Worm (Caenorhabditis elegans) whole organism, late embryonic: ENCODE results near the gene F35H8.1.

Source experiments
- C08G9.2 ChIP-seq: sonication (generic microtip); optimal IDR thresholded peaks from 2 replicates; lab custom pipeline; 2016; ENCODE audit warnings: mild to moderate bottlenecking, missing genetic modification characterization, moderate library complexity, missing compliant biosample characterization
- F13H6.1 ChIP-seq: sonication (generic microtip); optimal IDR thresholded peaks from 2 replicates; lab custom pipeline; 2016; ENCODE audit warnings: missing genetic modification characterization, missing compliant biosample characterization
- K02D7.2 ChIP-seq: sonication (generic microtip); optimal IDR thresholded peaks from 2 replicates; lab custom pipeline; 2017; ENCODE audit warnings: mild to moderate bottlenecking, missing genetic modification characterization, missing compliant biosample characterization
- K09A11.1 ChIP-seq: sonication (generic microtip); optimal IDR thresholded peaks from 2 replicates; lab custom pipeline; 2017; ENCODE audit warnings: antibody characterized with exemption, mild to moderate bottlenecking, missing genetic modification characterization, missing compliant biosample characterization; ENCODE audit not compliant: insufficient read depth
- T23F11.4 ChIP-seq: fragments of 200-800 bp; sonication (Bioruptor generic); optimal IDR thresholded peaks from 2 replicates; lab custom pipeline; 2018; ENCODE audit warnings: mild to moderate bottlenecking, missing genetic modification characterization, missing compliant biosample characterization
- Y22D7AL.16 ChIP-seq: sonication (generic microtip); optimal IDR thresholded peaks from 2 replicates; lab custom pipeline; 2016; ENCODE audit warnings: missing genetic modification characterization, missing compliant biosample characterization
- ama-1 ChIP-seq: fragments of 150-350 bp; optimal IDR thresholded peaks from 2 replicates; lab custom pipeline; 2014
- ceh-19 ChIP-seq: fragments of 200-800 bp; sonication (Bioruptor generic); optimal IDR thresholded peaks from 2 replicates; lab custom pipeline; 2018; ENCODE audit warnings: mild to moderate bottlenecking, missing genetic modification characterization, missing compliant biosample characterization
- ceh-2 ChIP-seq: sonication (generic microtip); optimal IDR thresholded peaks from 2 replicates; lab custom pipeline; 2016; ENCODE audit warnings: missing genotype, missing genetic modification characterization, missing compliant biosample characterization
- ceh-31 ChIP-seq: sonication (generic microtip); optimal IDR thresholded peaks from 2 replicates; lab custom pipeline; 2016; ENCODE audit warnings: missing genetic modification characterization, missing compliant biosample characterization
- ceh-34 ChIP-seq: sonication (generic microtip); optimal IDR thresholded peaks from 2 replicates; lab custom pipeline; 2016; ENCODE audit warnings: mild to moderate bottlenecking, missing genetic modification characterization, missing compliant biosample characterization
- ceh-45 ChIP-seq: fragments of 200-800 bp; sonication (Bioruptor generic); IDR thresholded peaks from 2 replicates; pipeline ENCODE4 v1.3.6; 2022; ENCODE audit warnings: missing genetic modification reagents, missing genetic modification characterization, missing compliant biosample characterization
- ceh-6 ChIP-seq: fragments of 200-800 bp; sonication (Bioruptor generic); optimal IDR thresholded peaks from 2 replicates; lab custom pipeline; 2018; ENCODE audit warnings: mild to moderate bottlenecking, missing genetic modification characterization, missing compliant biosample characterization
- dve-1 ChIP-seq: sonication (generic microtip); optimal IDR thresholded peaks from 2 replicates; lab custom pipeline; 2017; ENCODE audit warnings: antibody characterized with exemption, mild to moderate bottlenecking, missing genetic modification characterization, missing compliant biosample characterization
- elt-2 ChIP-seq: sonication (generic microtip); optimal IDR thresholded peaks from 2 replicates; lab custom pipeline; 2016; ENCODE audit warnings: missing genetic modification reagents, missing genetic modification characterization, missing compliant biosample characterization
- elt-4 ChIP-seq: sonication (generic microtip); optimal IDR thresholded peaks from 2 replicates; lab custom pipeline; 2016; ENCODE audit warnings: missing genetic modification characterization, missing compliant biosample characterization
- eyg-1 ChIP-seq: sonication (generic microtip); optimal IDR thresholded peaks from 2 replicates; lab custom pipeline; 2016; ENCODE audit warnings: missing genotype, missing genetic modification characterization, missing compliant biosample characterization
- fax-1 ChIP-seq: sonication (generic microtip); optimal IDR thresholded peaks from 2 replicates; lab custom pipeline; 2016; ENCODE audit warnings: missing genotype, missing genetic modification characterization, missing compliant biosample characterization
- hlh-8 ChIP-seq: sonication (generic microtip); optimal IDR thresholded peaks from 2 replicates; lab custom pipeline; 2016; ENCODE audit warnings: missing genotype, missing genetic modification characterization, missing compliant biosample characterization
- lin-11 ChIP-seq: fragments of 200-800 bp; sonication (Bioruptor generic); optimal IDR thresholded peaks from 2 replicates; lab custom pipeline; 2018; ENCODE audit warnings: mild to moderate bottlenecking, missing genetic modification characterization, missing compliant biosample characterization
- madf-2 ChIP-seq: sonication (generic microtip); optimal IDR thresholded peaks from 2 replicates; lab custom pipeline; 2017; ENCODE audit warnings: missing genetic modification characterization, missing compliant biosample characterization
- mec-3 ChIP-seq: sonication (generic microtip); optimal IDR thresholded peaks from 2 replicates; lab custom pipeline; 2016; ENCODE audit warnings: borderline replicate concordance, missing genetic modification characterization, missing compliant biosample characterization
- nhr-11 ChIP-seq: fragments of 150-350 bp; optimal IDR thresholded peaks from 2 replicates; lab custom pipeline; 2014; ENCODE audit warnings: missing biosample characterization, missing genetic modification characterization
- odd-2 ChIP-seq: sonication (generic microtip); optimal IDR thresholded peaks from 2 replicates; lab custom pipeline; 2017; ENCODE audit warnings: antibody characterized with exemption, mild to moderate bottlenecking, missing genetic modification characterization, missing compliant biosample characterization
- pha-4 ChIP-seq: fragments of 150-350 bp; optimal IDR thresholded peaks from 2 replicates; lab custom pipeline; 2018; ENCODE audit warnings: missing biosample characterization, missing genetic modification reagents, missing genetic modification characterization
- pqm-1 ChIP-seq: sonication (generic microtip); optimal IDR thresholded peaks from 2 replicates; lab custom pipeline; 2016; ENCODE audit warnings: missing genetic modification characterization, missing compliant biosample characterization
- sox-4 ChIP-seq: sonication (generic microtip); optimal IDR thresholded peaks from 2 replicates; lab custom pipeline; 2017; ENCODE audit warnings: mild to moderate bottlenecking, missing genetic modification characterization, inconsistent platforms, missing compliant biosample characterization
- syd-9 ChIP-seq: sonication (generic microtip); optimal IDR thresholded peaks from 2 replicates; lab custom pipeline; 2016; ENCODE audit warnings: mild to moderate bottlenecking, missing genetic modification characterization, moderate library complexity, missing compliant biosample characterization
- tbx-2 ChIP-seq: sonication (generic microtip); optimal IDR thresholded peaks from 2 replicates; lab custom pipeline; 2016; ENCODE audit warnings: missing genetic modification characterization, missing compliant biosample characterization
- tbx-7 ChIP-seq: sonication (generic microtip); optimal IDR thresholded peaks from 2 replicates; lab custom pipeline; 2016; ENCODE audit warnings: missing genotype, missing genetic modification characterization, missing compliant biosample characterization
- zip-5 ChIP-seq: sonication (generic microtip); optimal IDR thresholded peaks from 2 replicates; lab custom pipeline; 2016; ENCODE audit warnings: missing genetic modification characterization, missing compliant biosample characterization
- ztf-16 ChIP-seq: sonication (generic microtip); optimal IDR thresholded peaks from 2 replicates; lab custom pipeline; 2017; ENCODE audit warnings: missing genetic modification characterization, missing compliant biosample characterization

F35H8.1 gene

DNA sequence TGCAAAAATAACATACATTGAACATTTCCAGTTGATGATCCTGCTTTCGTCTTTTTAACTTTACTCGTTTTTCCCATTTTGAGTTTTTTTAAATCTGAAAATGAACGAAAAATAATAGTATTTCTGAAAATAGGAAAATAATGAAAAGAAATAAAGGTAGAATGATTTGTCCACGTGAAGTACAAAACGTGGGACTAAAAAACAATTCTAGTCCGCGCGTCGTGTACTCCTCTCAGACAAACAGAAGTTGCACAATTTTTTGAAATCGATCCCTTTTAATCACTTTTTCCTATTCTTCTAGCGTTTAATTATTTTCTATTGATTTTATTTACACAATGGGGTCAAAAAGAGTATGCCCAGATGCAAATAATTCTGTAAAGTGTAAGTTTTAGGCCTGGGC, 38.0 kb upstream of the F35H8.1 start, which contains the start of the genes E02H1.1 and tag-124 (continued):
- TF ChIP-seq madf-2 (no peak), hlh-8 (tag; lab: Kevin White, UChicago) (peak; percentile 60)
- TF ChIP-seq, all 69 proteins: peak for 22

DNA sequence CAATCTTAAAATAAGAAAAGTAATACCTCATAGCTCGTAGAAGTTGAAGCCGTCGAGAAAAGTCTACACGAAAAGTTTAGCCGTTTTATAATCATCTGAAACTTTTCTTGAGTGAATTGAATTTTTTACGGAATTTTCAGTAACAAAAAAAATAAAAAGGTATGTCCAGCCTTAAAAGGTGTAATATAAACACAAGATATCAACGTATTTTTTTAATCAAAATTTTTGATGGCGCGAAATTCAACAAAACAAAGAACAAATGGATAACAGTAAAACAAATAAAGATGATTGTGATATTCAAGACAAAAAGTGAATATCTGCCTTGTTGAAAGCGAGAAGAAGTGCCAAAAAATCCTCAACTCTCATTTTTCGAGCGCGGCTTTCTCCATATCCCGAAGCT, 36.6 kb upstream of the F35H8.1 start, which contains the start of gene eral-1:
Gene eral-1 (minus strand): TSS at position 101 of the 400 bp plus-strand sequence.
- TF ChIP-seq T23F11.4 (GFP tag; lab: Kevin White, UChicago): no peak
- TF ChIP-seq mec-3 (tag; lab: Kevin White, UChicago): no peak
- TF ChIP-seq ceh-34 (tag; lab: Kevin White, UChicago): no peak
- TF ChIP-seq F13H6.1 (tag; lab: Kevin White, UChicago): no peak
- no peak for TF ChIP-seq eyg-1
- TF ChIP-seq pha-4 (tag; lab: Kevin White, UChicago): no peak
- TF ChIP-seq fax-1 (tag; lab: Kevin White, UChicago): no peak
- TF ChIP-seq hlh-8 (tag; lab: Kevin White, UChicago): no peak
- TF ChIP-seq K02D7.2: no peak
- TF ChIP-seq ceh-2 (tag; lab: Kevin White, UChicago): no peak
- no peak for TF ChIP-seq K09A11.1
- no peak for TF ChIP-seq Y22D7AL.16 (tag; lab: Kevin White, UChicago)
- TF ChIP-seq C08G9.2 (tag; lab: Kevin White, UChicago): no peak
- no peak for TF ChIP-seq zip-5 (tag; lab: Kevin White, UChicago)

DNA sequence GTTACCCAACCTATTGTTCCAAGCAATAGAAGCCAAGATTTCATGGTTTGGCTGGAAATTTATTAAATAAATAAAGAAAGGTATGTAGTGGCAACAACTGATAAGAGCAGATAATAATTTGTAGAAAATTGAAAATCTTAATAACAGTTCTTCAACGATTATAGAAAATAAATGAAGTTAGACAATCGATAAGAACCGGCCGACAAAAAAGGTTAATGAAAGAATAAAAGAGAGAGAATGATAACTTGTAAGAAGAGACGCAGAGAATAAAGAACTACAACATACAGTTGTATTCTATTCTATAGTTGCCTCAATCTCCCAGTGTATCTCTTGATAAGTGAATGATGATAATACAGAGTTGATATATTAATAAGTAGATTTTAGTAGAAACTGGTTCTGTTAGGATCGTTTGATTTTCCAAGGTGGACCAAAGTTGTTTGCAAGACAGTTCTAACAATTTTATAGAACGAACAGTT, 33.7 kb upstream of the F35H8.1 start, which contains the start of gene ugt-58:
Gene ugt-58 (minus strand): TSS at position 51 of the 476 bp plus-strand sequence.
- no peak for TF ChIP-seq ceh-19
- TF ChIP-seq Y22D7AL.16 (tag; lab: Kevin White, UChicago): no peak
- TF ChIP-seq elt-2 (tag; lab: Kevin White, UChicago): peak; percentile 52
- no peak for TF ChIP-seq T23F11.4 (GFP tag; lab: Kevin White, UChicago)
- TF ChIP-seq ceh-45: no peak
- TF ChIP-seq dve-1 (tag; lab: Kevin White, UChicago): no peak
- no peak for TF ChIP-seq ceh-6 (GFP tag; lab: Kevin White, UChicago)
- TF ChIP-seq pqm-1 (tag; lab: Kevin White, UChicago): no peak

DNA sequence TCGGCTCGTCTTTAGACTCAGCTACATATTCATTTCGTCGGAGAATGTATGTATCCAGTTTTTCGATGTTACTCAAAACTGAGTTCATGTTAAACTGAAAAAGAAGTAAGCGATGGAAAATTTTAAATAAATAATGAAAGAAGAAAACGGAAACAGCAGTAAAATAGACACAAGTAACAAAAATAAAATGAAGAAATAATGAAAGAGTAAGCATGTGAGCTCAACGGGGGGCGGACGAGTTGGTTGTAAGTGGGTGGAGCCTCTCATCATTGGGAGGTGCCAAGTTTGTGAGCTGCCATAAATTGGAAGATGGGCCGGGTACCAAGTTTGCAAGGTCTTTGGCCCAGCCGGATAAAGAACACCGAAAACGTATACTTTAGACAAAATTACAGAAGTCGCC, 30.4 kb upstream of the F35H8.1 start, which contains the start of gene wee-1.1:
Gene wee-1.1 (minus strand): TSS at position 101 of the 400 bp plus-strand sequence.
- TF ChIP-seq nhr-11 (tag; lab: Kevin White, UChicago) (no peak), mec-3 (tag; lab: Kevin White, UChicago) (no peak), madf-2 (no peak), ztf-16 (tag; lab: Kevin White, UChicago) (no peak), ceh-6 (GFP tag; lab: Kevin White, UChicago) (no peak), odd-2 (no peak), ama-1 (lab: Kevin White, UChicago) (no peak), ceh-31 (no peak)
- TF ChIP-seq, all 69 proteins: peak for 0

DNA sequence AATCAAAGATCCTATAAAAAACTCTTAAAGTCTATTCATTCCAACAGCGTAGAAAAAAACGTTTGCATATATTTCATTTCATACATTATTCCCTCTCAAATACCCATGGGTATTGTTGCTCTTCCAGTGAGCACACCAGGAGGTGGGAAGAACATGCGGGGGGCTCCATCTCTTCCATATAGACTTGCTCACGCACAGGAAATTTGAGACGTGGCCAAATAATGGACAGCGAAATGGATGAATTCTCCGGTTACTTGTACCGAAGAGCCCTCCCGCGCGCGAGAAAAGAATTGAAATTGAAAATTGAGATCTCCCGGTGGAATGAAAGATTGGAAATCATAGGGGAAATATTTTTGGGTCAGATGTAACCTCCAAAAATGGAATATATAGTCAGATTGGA, 24.6 kb upstream of the F35H8.1 start:
- TF ChIP-seq ceh-19 (peak; percentile 85), ceh-34 (tag; lab: Kevin White, UChicago) (peak; percentile 98), tbx-7 (tag; lab: Kevin White, UChicago) (no peak)
- TF ChIP-seq, all 69 proteins: peak for 2

DNA sequence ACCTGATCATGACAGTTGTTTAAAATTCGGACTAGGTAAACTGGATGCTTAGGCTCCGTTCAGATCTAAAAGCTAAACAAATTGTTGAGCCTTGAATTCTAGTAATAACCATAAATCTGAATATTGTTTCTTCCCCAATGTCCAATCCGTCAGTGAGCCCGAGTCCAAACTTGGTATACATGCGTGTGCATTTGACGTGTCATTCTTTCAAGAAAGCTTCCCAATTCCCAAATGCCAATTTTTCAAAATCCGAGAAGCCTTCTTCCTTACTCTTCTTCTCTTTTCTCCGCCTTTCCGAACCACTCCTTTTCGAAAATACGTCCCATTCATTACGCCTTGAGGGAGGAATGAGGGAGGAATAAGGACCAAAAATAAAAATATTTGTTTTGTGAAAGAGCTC, 23.6 kb upstream of the F35H8.1 start:
- no peak for TF ChIP-seq F13H6.1 (tag; lab: Kevin White, UChicago)
- no peak for TF ChIP-seq tbx-2 (tag; lab: Kevin White, UChicago)
- TF ChIP-seq syd-9 (tag; lab: Kevin White, UChicago): no peak
- TF ChIP-seq elt-4 (tag; lab: Kevin White, UChicago): no peak
- TF ChIP-seq sox-4 (tag; lab: Kevin White, UChicago): no peak
- TF ChIP-seq ama-1 (lab: Kevin White, UChicago): no peak
- no peak for TF ChIP-seq lin-11
- TF ChIP-seq C08G9.2 (tag; lab: Kevin White, UChicago): no peak
- no peak for TF ChIP-seq K02D7.2
- no peak for TF ChIP-seq hlh-8 (tag; lab: Kevin White, UChicago)
- no peak for TF ChIP-seq eyg-1
